Fruit fly (Drosophila melanogaster): ENCODE measurements around the gene CG12111.

CG12111 gene

dm6 chrX:8607902-8608301 is 37.2 kb upstream of the CG12111 start:
- TF ChIP-seq crol (GFP tag; IDR thresholded peaks at IDR 0.05) (peak; percentile 33; the same call in 1 of the 2 replicates), Hr39 (optimal IDR thresholded peaks at IDR 0.05) (peak; percentile 59), Dp (GFP tag; optimal IDR thresholded peaks at IDR 0.05) (no peak), dimm (GFP tag; IDR thresholded peaks at IDR 0.05) (no peak), Nf-YC (tag; optimal IDR thresholded peaks at IDR 0.05) (peak; percentile 73), pros (GFP tag; optimal IDR thresholded peaks at IDR 0.05) (peak; percentile 12), Nf-YB (GFP tag; optimal IDR thresholded peaks at IDR 0.05) (peak; percentile 63), Hey (tag; optimal IDR thresholded peaks at IDR 0.05) (peak; percentile 32), Gsc (GFP tag; IDR thresholded peaks at IDR 0.05) (no peak), oc (tag; optimal IDR thresholded peaks at IDR 0.05) (peak; percentile 59), corto (GFP tag; optimal IDR thresholded peaks at IDR 0.05) (no peak), Ets65A (GFP tag) (peak; percentile 42), CG9876 (GFP tag; optimal IDR thresholded peaks at IDR 0.05) (no peak), CG2129 (GFP tag; IDR thresholded peaks at IDR 0.05; ENCODE audit: partially characterized antibody) (no peak)

dm6 chrX:8606206-8606605 is 35.5 kb upstream of the CG12111 start, which contains the start of gene Caf1-180:
Gene Caf1-180 (minus strand): TSS chrX:8606304.
- TF ChIP-seq CG31441 (GFP tag; IDR thresholded peaks at IDR 0.05) (no peak), PHDP (tag; optimal IDR thresholded peaks at IDR 0.05) (no peak), mam (GFP tag; optimal IDR thresholded peaks at IDR 0.05) (peak; percentile 43), GATAe (GFP tag; conservative IDR thresholded peaks at IDR 0.05) (no peak), CG31365 (tag; optimal IDR thresholded peaks at IDR 0.05) (no peak), CG14710 (tag; optimal IDR thresholded peaks at IDR 0.05) (peak; percentile 60), Bgb (GFP tag; IDR thresholded peaks at IDR 0.05; ENCODE audit: partially characterized antibody) (peak; percentile 87), CG7271 (tag; optimal IDR thresholded peaks at IDR 0.05) (no peak), CG4707 (GFP tag; optimal IDR thresholded peaks at IDR 0.05) (no peak), ssp (GFP tag; IDR thresholded peaks at IDR 0.05) (0 out of 2 replicates have a peak, but pooled peaks have one; percentile 11), CG10959 (GFP tag; IDR thresholded peaks at IDR 0.05) (no peak), CG30431 (GFP tag; optimal IDR thresholded peaks at IDR 0.05) (no peak), fd64A (GFP tag; optimal IDR thresholded peaks at IDR 0.05) (no peak), CG18619 (GFP tag; optimal IDR thresholded peaks at IDR 0.05) (no peak), Hey (tag; optimal IDR thresholded peaks at IDR 0.05) (no peak), zf30C (GFP tag; optimal IDR thresholded peaks at IDR 0.05) (no peak), sna (GFP tag; IDR thresholded peaks at IDR 0.05; ENCODE audit: partially characterized antibody) (peak; percentile 69), D (optimal IDR thresholded peaks at IDR 0.05) (no peak), D (GFP tag; optimal IDR thresholded peaks at IDR 0.05) (no peak), bigmax (GFP tag; optimal IDR thresholded peaks at IDR 0.05) (no peak), Oaz (GFP tag; IDR thresholded peaks at IDR 0.05) (no peak), cg (GFP tag; optimal IDR thresholded peaks at IDR 0.05) (no peak), phol (tag; optimal IDR thresholded peaks at IDR 0.05) (peak; percentile 43), MBD-R2 (GFP tag; IDR thresholded peaks at IDR 0.05) (peak; percentile 92), scrt (GFP tag; optimal IDR thresholded peaks at IDR 0.05) (no peak), tx (GFP tag; optimal IDR thresholded peaks at IDR 0.05) (no peak), ci (GFP tag; IDR thresholded peaks at IDR 0.05) (peak; percentile 39; the same call in 1 of the 3 replicates), CG7963 (GFP tag; IDR thresholded peaks at IDR 0.05; ENCODE audit: partially characterized antibody) (peak; percentile 66; the same call in 1 of the 3 replicates), emc (GFP tag; optimal IDR thresholded peaks at IDR 0.05) (no peak), CG8944 (GFP tag; optimal IDR thresholded peaks at IDR 0.05) (peak; percentile 9), Taf1 (GFP tag; IDR thresholded peaks at IDR 0.05) (no peak), CG4328 (GFP tag; optimal IDR thresholded peaks at IDR 0.05) (no peak), CG16863 (GFP tag; optimal IDR thresholded peaks at IDR 0.05) (no peak), nau (GFP tag; optimal IDR thresholded peaks at IDR 0.05) (no peak), CG11398 (GFP tag; optimal IDR thresholded peaks at IDR 0.05) (no peak), CG2678 (tag; optimal IDR thresholded peaks at IDR 0.05) (no peak), CoRest (tag; optimal IDR thresholded peaks at IDR 0.05) (peak; percentile 53), danr (GFP tag; IDR thresholded peaks at IDR 0.05) (no peak)

All from whole organism, embryonic.